Worm (Caenorhabditis elegans) whole organism, L3 larva: ENCODE data around the gene grd-7.

Source experiments
- elt-3 ChIP-seq, 3 experiments: fragments of 150-350 bp in 1 of 3; sonication (generic microtip) in 2 of 3; optimal IDR thresholded peaks; 2 replicates in 2 of 3; 4 replicates in 1 of 3; lab custom pipeline; 2014 to 2017; ENCODE audit warnings: missing biosample characterization in 3 of 3, missing genetic modification characterization in 3 of 3
- nfya-1 ChIP-seq: sonication (generic microtip); optimal IDR thresholded peaks from 2 replicates; lab custom pipeline; 2017; ENCODE audit warnings: missing genetic modification characterization, mild to moderate bottlenecking, missing compliant biosample characterization, antibody characterized with exemption, moderate library complexity; ENCODE audit not compliant: insufficient read depth

ce11 chrX:7269379-7269778 is at the start of gene grd-7:
- TF ChIP-seq nfya-1 (tag; lab: Kevin White, UChicago) (no peak), elt-3 (tag; optimal IDR thresholded peaks at IDR 0.05; lab: Kevin White, UChicago) (no peak)
